Fruit fly (Drosophila melanogaster) whole organism, embryonic: Measurements from ENCODE around the gene timeout.

Experiments
- Atf-2 ChIP-seq: fragments of 200-800 bp; sonication (Bioruptor generic); optimal IDR thresholded peaks from 2 replicates; lab custom pipeline; 2016; ENCODE audit warnings: missing biosample characterization, missing genetic modification characterization
- Bteb2 ChIP-seq: fragments of 200-800 bp; sonication (Bioruptor generic); optimal IDR thresholded peaks from 2 replicates; lab custom pipeline; 2016; ENCODE audit warnings: missing biosample characterization, missing genetic modification characterization
- CG10565 ChIP-seq: fragments of 200-800 bp; sonication (Bioruptor generic); optimal IDR thresholded peaks from 3 replicates; lab custom pipeline; 2016; ENCODE audit warnings: missing biosample characterization, mild to moderate bottlenecking, missing genetic modification characterization
- CG12071 ChIP-seq: fragments of 200-800 bp; sonication (Bioruptor generic); optimal IDR thresholded peaks from 3 replicates; lab custom pipeline; 2018; ENCODE audit warnings: missing biosample characterization, mild to moderate bottlenecking, missing genetic modification characterization
- CG12391 ChIP-seq: fragments of 200-800 bp; sonication (Bioruptor generic); optimal IDR thresholded peaks from 3 replicates; lab custom pipeline; 2018; ENCODE audit warnings: missing biosample characterization, mild to moderate bottlenecking, missing genetic modification characterization, moderate library complexity
- CG12659 ChIP-seq: fragments of 200-800 bp; sonication (Bioruptor generic); optimal IDR thresholded peaks from 3 replicates; lab custom pipeline; 2017; ENCODE audit warnings: mild to moderate bottlenecking, missing biosample characterization, missing genetic modification reagents, missing genetic modification characterization
- CG13287 ChIP-seq: fragments of 200-800 bp; sonication (Bioruptor generic); IDR thresholded peaks from 2 replicates; pipeline ENCODE4 v1.3.6; 2022; ENCODE audit warnings: missing biosample characterization, missing genetic modification characterization; ENCODE audit not compliant: partially characterized antibody
- CG13624 ChIP-seq: fragments of 200-800 bp; sonication (Bioruptor generic); optimal IDR thresholded peaks from 2 replicates; lab custom pipeline; 2016; ENCODE audit warnings: missing biosample characterization, missing genetic modification characterization
- CG14014 ChIP-seq: fragments of 200-800 bp; sonication (Bioruptor generic); IDR thresholded peaks from 2 replicates; pipeline ENCODE4 v1.3.6; 2022; ENCODE audit warnings: missing biosample characterization, missing genetic modification characterization
- CG16813 ChIP-seq: fragments of 200-800 bp; sonication (Bioruptor generic); IDR thresholded peaks from 3 replicates; pipeline ENCODE4 v1.3.6; 2022; ENCODE audit warnings: missing biosample characterization, missing genetic modification characterization; ENCODE audit not compliant: partially characterized antibody
- CG17186 ChIP-seq: fragments of 200-800 bp; sonication (Bioruptor generic); optimal IDR thresholded peaks from 3 replicates; lab custom pipeline; 2017; ENCODE audit warnings: missing biosample characterization, missing genetic modification reagents, missing genetic modification characterization
- CG17361 ChIP-seq: fragments of 200-800 bp; sonication (Bioruptor generic); IDR thresholded peaks from 3 replicates; pipeline ENCODE4 v1.3.6; 2022; ENCODE audit warnings: missing biosample characterization, missing genetic modification characterization
- CG18262 ChIP-seq: fragments of 200-800 bp; optimal IDR thresholded peaks from 3 replicates; lab custom pipeline; 2019; ENCODE audit warnings: missing biosample characterization, mild to moderate bottlenecking, missing genetic modification characterization, moderate library complexity
- CG1832 ChIP-seq: fragments of 200-800 bp; sonication (Bioruptor generic); optimal IDR thresholded peaks from 2 replicates; lab custom pipeline; 2017; ENCODE audit warnings: missing biosample characterization, mild to moderate bottlenecking, missing genetic modification characterization, inconsistent platforms
- CG2202 ChIP-seq: fragments of 200-800 bp; sonication (Bioruptor generic); optimal IDR thresholded peaks from 2 replicates; lab custom pipeline; 2018; ENCODE audit warnings: missing biosample characterization, mild to moderate bottlenecking, missing genetic modification characterization
- CG3847 ChIP-seq: fragments of 200-800 bp; sonication (Bioruptor generic); IDR thresholded peaks from 2 replicates; pipeline ENCODE4 v1.3.6; 2022; ENCODE audit warnings: missing biosample characterization, missing genetic modification characterization
- CG3995 ChIP-seq: fragments of 200-800 bp; sonication (Bioruptor generic); optimal IDR thresholded peaks from 3 replicates; lab custom pipeline; 2016; ENCODE audit warnings: missing biosample characterization, missing genetic modification characterization
- CG8944 ChIP-seq: fragments of 200-800 bp; sonication (Bioruptor generic); optimal IDR thresholded peaks from 3 replicates; lab custom pipeline; 2016; ENCODE audit warnings: missing biosample characterization, missing genetic modification characterization
- D19B ChIP-seq: fragments of 200-800 bp; sonication (Bioruptor generic); optimal IDR thresholded peaks from 2 replicates; lab custom pipeline; 2017; ENCODE audit warnings: missing biosample characterization, mild to moderate bottlenecking, missing genetic modification characterization
- Dref ChIP-seq: fragments of 200-800 bp; sonication (Bioruptor generic); IDR thresholded peaks from 2 replicates; pipeline ENCODE4 v1.3.6; 2022; ENCODE audit warnings: missing biosample characterization, missing genetic modification characterization
- E2f1 ChIP-seq: fragments of 200-800 bp; sonication (Bioruptor generic); IDR thresholded peaks from 2 replicates; pipeline ENCODE4 v1.3.6; 2022; ENCODE audit warnings: missing biosample characterization, missing genetic modification characterization
- Elba2 ChIP-seq: fragments of 200-800 bp; sonication (Bioruptor generic); optimal IDR thresholded peaks from 3 replicates; lab custom pipeline; 2016; ENCODE audit warnings: missing biosample characterization, missing genetic modification characterization
- Gsc ChIP-seq: fragments of 200-800 bp; sonication (Bioruptor generic); IDR thresholded peaks from 2 replicates; pipeline ENCODE4 v1.3.6; 2022; ENCODE audit warnings: missing biosample characterization, missing genetic modification characterization
- MTF-1 ChIP-seq: fragments of 200-800 bp; sonication (Bioruptor generic); optimal IDR thresholded peaks from 2 replicates; lab custom pipeline; 2018; ENCODE audit warnings: missing biosample characterization, mild to moderate bottlenecking, missing genetic modification characterization, borderline replicate concordance
- Myb ChIP-seq: fragments of 200-800 bp; sonication (Bioruptor generic); optimal IDR thresholded peaks from 2 replicates; lab custom pipeline; 2016; ENCODE audit warnings: missing biosample characterization, missing genetic modification characterization
- Sin3A ChIP-seq: fragments of >200 bp; optimal IDR thresholded peaks from 2 replicates; lab custom pipeline; 2018
- TFAM ChIP-seq: fragments of 200-800 bp; sonication (Bioruptor generic); optimal IDR thresholded peaks from 2 replicates; lab custom pipeline; 2017; ENCODE audit warnings: missing biosample characterization, missing genetic modification characterization, inconsistent platforms
- Tbp ChIP-seq: fragments of >200 bp; optimal IDR thresholded peaks from 2 replicates; lab custom pipeline; 2018; ENCODE audit warnings: missing biosample characterization, missing genetic modification characterization
- Xrp1 ChIP-seq: fragments of 200-800 bp; sonication (Bioruptor generic); IDR thresholded peaks from 2 replicates; pipeline ENCODE4 v1.3.6; 2022; ENCODE audit warnings: missing biosample characterization, missing genetic modification characterization
- ab ChIP-seq: fragments of 200-800 bp; sonication (Bioruptor generic); optimal IDR thresholded peaks from 2 replicates; lab custom pipeline; 2016; ENCODE audit warnings: missing biosample characterization, missing genetic modification characterization
- ac ChIP-seq: fragments of 200-800 bp; sonication (Bioruptor generic); optimal IDR thresholded peaks from 3 replicates; lab custom pipeline; 2017; ENCODE audit warnings: missing biosample characterization, mild to moderate bottlenecking, missing genetic modification characterization
- ase ChIP-seq: fragments of 200-800 bp; sonication (Bioruptor generic); IDR thresholded peaks from 3 replicates; pipeline ENCODE4 v1.3.6; 2022; ENCODE audit warnings: missing biosample characterization, missing genetic modification characterization
- bsh ChIP-seq, 2 experiments: fragments of 200-800 bp; sonication (Bioruptor generic); optimal IDR thresholded peaks; 2 replicates each; lab custom pipeline; 2017 to 2018; ENCODE audit warnings: mild to moderate bottlenecking in 2 of 2, missing biosample characterization in 2 of 2, missing genetic modification characterization in 2 of 2, moderate library complexity in 1 of 2
- btn ChIP-seq: fragments of 200-800 bp; sonication (Bioruptor generic); optimal IDR thresholded peaks from 2 replicates; lab custom pipeline; 2016; ENCODE audit warnings: missing biosample characterization, missing genetic modification characterization
- cg ChIP-seq: fragments of 200-800 bp; sonication (Bioruptor generic); optimal IDR thresholded peaks from 3 replicates; lab custom pipeline; 2019; ENCODE audit warnings: missing biosample characterization, mild to moderate bottlenecking, missing genetic modification characterization, moderate library complexity
- dati ChIP-seq: fragments of 200-800 bp; sonication (Bioruptor generic); IDR thresholded peaks from 2 replicates; pipeline ENCODE4 v1.3.6; 2022; ENCODE audit warnings: missing biosample characterization, missing genetic modification characterization
- dm ChIP-seq: fragments of 200-800 bp; sonication (Bioruptor generic); optimal IDR thresholded peaks from 3 replicates; lab custom pipeline; 2016; ENCODE audit warnings: missing biosample characterization, missing genetic modification characterization
- ems ChIP-seq: fragments of 200-800 bp; sonication (Bioruptor generic); optimal IDR thresholded peaks from 3 replicates; lab custom pipeline; 2016; ENCODE audit warnings: missing biosample characterization, missing genetic modification characterization
- ewg ChIP-seq: fragments of 200-800 bp; sonication (Bioruptor generic); optimal IDR thresholded peaks from 3 replicates; lab custom pipeline; 2017; ENCODE audit warnings: mild to moderate bottlenecking, missing biosample characterization, missing genetic modification reagents, missing genetic modification characterization
- ftz-f1 ChIP-seq: fragments of 200-800 bp; sonication (Bioruptor generic); optimal IDR thresholded peaks from 2 replicates; lab custom pipeline; 2016; ENCODE audit warnings: missing biosample characterization, missing genetic modification characterization
- gfzf ChIP-seq: fragments of 200-800 bp; sonication (Bioruptor generic); optimal IDR thresholded peaks from 2 replicates; lab custom pipeline; 2016; ENCODE audit warnings: missing biosample characterization, mild to moderate bottlenecking, missing genetic modification characterization, moderate library complexity
- inv ChIP-seq: fragments of 200-800 bp; sonication (Bioruptor generic); IDR thresholded peaks from 2 replicates; pipeline ENCODE4 v1.3.6; 2022; ENCODE audit warnings: missing biosample characterization, missing genetic modification characterization; ENCODE audit not compliant: partially characterized antibody
- kay ChIP-seq: fragments of 200-800 bp; sonication (Bioruptor generic); optimal IDR thresholded peaks from 2 replicates; lab custom pipeline; 2016; ENCODE audit warnings: missing biosample characterization, missing genetic modification characterization
- klu ChIP-seq: fragments of 200-800 bp; sonication (Bioruptor generic); IDR thresholded peaks from 2 replicates; pipeline ENCODE4 v1.3.6; 2022; ENCODE audit warnings: missing biosample characterization, missing genetic modification characterization
- maf-S ChIP-seq: fragments of 200-800 bp; sonication (Bioruptor generic); optimal IDR thresholded peaks from 2 replicates; lab custom pipeline; 2016; ENCODE audit warnings: missing biosample characterization, missing genetic modification characterization
- sna ChIP-seq: fragments of 200-800 bp; sonication (Bioruptor generic); IDR thresholded peaks from 2 replicates; pipeline ENCODE4 v1.3.6; 2022; ENCODE audit warnings: missing biosample characterization, missing genetic modification characterization; ENCODE audit not compliant: partially characterized antibody
- tap ChIP-seq: fragments of 200-800 bp; optimal IDR thresholded peaks from 3 replicates; lab custom pipeline; 2019; ENCODE audit warnings: missing biosample characterization, mild to moderate bottlenecking, missing genetic modification characterization, moderate library complexity
- tll ChIP-seq, 2 experiments: fragments of 200-800 bp in 1 of 2; fragments of >200 bp in 1 of 2; sonication (Bioruptor generic) in 1 of 2; optimal IDR thresholded peaks; 2 replicates each; lab custom pipeline; 2017 to 2019; ENCODE audit warnings: missing biosample characterization in 2 of 2, missing genetic modification characterization in 2 of 2, mild to moderate bottlenecking in 1 of 2, moderate library complexity in 1 of 2
- twi ChIP-seq: fragments of 200-800 bp; optimal IDR thresholded peaks from 2 replicates; lab custom pipeline; 2019; ENCODE audit warnings: missing biosample characterization, mild to moderate bottlenecking, missing genetic modification characterization, moderate library complexity
- zfh1 ChIP-seq: fragments of 200-800 bp; sonication (Bioruptor generic); IDR thresholded peaks from 3 replicates; pipeline ENCODE4 v1.3.6; 2022; ENCODE audit warnings: missing biosample characterization, missing genetic modification characterization

The timeout gene

dm6 chr3R:13051942-13052693, 36.3 kb upstream of the timeout start, which contains the start of gene pic (continued):
- TF ChIP-seq ac = no peak
- no peak for TF ChIP-seq ems (GFP tag; lab: Kevin White, UChicago)
- TF ChIP-seq Sin3A (lab: Kevin White, UChicago) = peak; percentile 93
- no peak for TF ChIP-seq TFAM (GFP tag; lab: Kevin White, UChicago)
- TF ChIP-seq CG12659 (GFP tag; lab: Kevin White, UChicago) = peak; percentile 31
- no peak; the same call in 2 of the 3 replicates for TF ChIP-seq CG17361
- no peak for TF ChIP-seq ftz-f1 (GFP tag; lab: Kevin White, UChicago)
- peak; percentile 65 for TF ChIP-seq inv (GFP tag; lab: Robert Waterston, UW)
- TF ChIP-seq CG13287 (GFP tag; lab: Robert Waterston, UW) = peak; percentile 87
- TF ChIP-seq CG3847 (GFP tag; lab: Robert Waterston, UW) = peak; percentile 25; the same call in 1 of the 2 replicates
- no peak for TF ChIP-seq CG8944
- TF ChIP-seq cg (GFP tag; lab: Kevin White, UChicago) = no peak
- no peak for TF ChIP-seq klu
- no peak for TF ChIP-seq Xrp1 (GFP tag; lab: Robert Waterston, UW)
- TF ChIP-seq CG1832 (GFP tag; lab: Kevin White, UChicago) = no peak
- no peak for TF ChIP-seq MTF-1
- no peak for TF ChIP-seq twi (tag; lab: Kevin White, UChicago)
- peak; percentile 2 for TF ChIP-seq CG12391 (tag; lab: Kevin White, UChicago)
- peak; percentile 81 for TF ChIP-seq CG16813 (GFP tag; lab: Robert Waterston, UW)
- no peak for TF ChIP-seq tap (tag; lab: Kevin White, UChicago)
- peak; percentile 64 to 67 for TF ChIP-seq tll (GFP tag; optimal IDR thresholded peaks at IDR 0.05; lab: Kevin White, UChicago)
- no peak for TF ChIP-seq btn (GFP tag; lab: Kevin White, UChicago)
- no peak for TF ChIP-seq Tbp
- TF ChIP-seq Dref (GFP tag; lab: Robert Waterston, UW) = peak; percentile 90
- peak; percentile 32 for TF ChIP-seq dm (GFP tag; lab: Kevin White, UChicago)
- peak; percentile 77 for TF ChIP-seq Myb (GFP tag; lab: Kevin White, UChicago)
- TF ChIP-seq CG18262 (tag; lab: Kevin White, UChicago) = no peak
- no peak for TF ChIP-seq Gsc
- TF ChIP-seq gfzf = peak; percentile 90
- no peak for TF ChIP-seq Atf-2
- TF ChIP-seq zfh1 = no peak
- no peak for TF ChIP-seq CG2202 (tag; lab: Kevin White, UChicago)
- TF ChIP-seq CG10565 (GFP tag; lab: Kevin White, UChicago) = no peak
- TF ChIP-seq D19B (GFP tag; lab: Kevin White, UChicago) = no peak
- no peak for TF ChIP-seq Elba2 (GFP tag; lab: Kevin White, UChicago)
- peak; percentile 26 for TF ChIP-seq kay
- peak; percentile 80 for TF ChIP-seq sna (GFP tag; lab: Robert Waterston, UW)
- 0 out of 2 replicates have a peak, but pooled peaks have one; percentile 11 for TF ChIP-seq E2f1
- no peak for TF ChIP-seq ewg
- no peak for TF ChIP-seq CG3995 (GFP tag; lab: Kevin White, UChicago)
- TF ChIP-seq maf-S (GFP tag; lab: Kevin White, UChicago) = no peak
- no peak for TF ChIP-seq dati (GFP tag; lab: Robert Waterston, UW)
- TF ChIP-seq ab (GFP tag; lab: Kevin White, UChicago) = no peak
- no peak for TF ChIP-seq CG12071 (GFP tag; lab: Kevin White, UChicago)
- no peak for TF ChIP-seq Bteb2 (GFP tag; lab: Kevin White, UChicago)
- TF ChIP-seq ase (GFP tag; lab: Robert Waterston, UW) = no peak
- no peak for TF ChIP-seq CG14014 (GFP tag; lab: Robert Waterston, UW)
- no peak for TF ChIP-seq bsh (GFP tag; optimal IDR thresholded peaks at IDR 0.05; lab: Kevin White, UChicago)
- TF ChIP-seq CG17186 = peak; percentile 70
- TF ChIP-seq CG13624 (GFP tag; lab: Kevin White, UChicago) = no peak
